Worm (Caenorhabditis elegans) whole organism, dauer: ENCODE data around the gene slc-9B.2.
"Not testable (repeated sequence)": the region's sequence is repeated elsewhere in the genome, so short reads cannot be mapped to it uniquely, and the experiment has no call there.

Experiments
- unc-62 ChIP-seq: sonication (generic microtip); optimal IDR thresholded peaks from 2 replicates; lab custom pipeline; 2017; ENCODE audit warnings: missing biosample characterization, missing genetic modification reagents, missing genetic modification characterization

The slc-9B.2 gene

DNA sequence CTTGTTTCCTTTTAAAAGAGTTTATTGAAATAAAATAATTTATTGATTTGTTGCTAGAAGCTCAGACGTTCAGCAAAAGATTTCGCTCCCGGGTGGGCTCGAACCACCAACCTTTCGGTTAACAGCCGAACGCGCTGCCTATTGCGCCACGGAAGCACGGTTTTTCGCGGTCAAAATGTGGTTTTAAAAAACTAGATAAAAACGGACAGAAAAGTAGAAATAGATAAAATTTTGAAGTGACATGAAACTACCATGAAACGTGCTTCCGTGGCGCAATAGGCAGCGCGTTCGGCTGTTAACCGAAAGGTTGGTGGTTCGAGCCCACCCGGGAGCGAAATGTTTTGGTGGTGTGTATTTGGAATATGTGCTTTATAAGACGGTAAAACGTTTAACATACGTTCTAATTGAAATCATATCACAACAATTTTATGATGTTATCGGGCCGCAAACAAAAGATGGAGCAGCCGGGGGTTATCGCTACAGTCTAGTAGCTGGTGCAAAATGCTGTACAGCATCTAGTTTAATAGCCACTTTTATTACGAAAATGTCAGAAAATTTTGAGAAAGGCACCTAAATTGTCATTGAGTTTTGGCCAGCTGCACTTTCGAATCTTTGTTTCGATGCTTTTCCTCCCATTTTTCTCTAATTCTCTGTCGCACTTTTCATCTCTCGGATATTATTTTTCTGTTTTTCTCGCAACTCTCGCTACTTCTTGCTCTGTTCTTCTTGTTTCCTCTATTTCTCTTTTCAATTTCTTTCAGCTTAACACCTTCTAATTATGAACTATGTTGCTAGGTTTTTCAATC, at the start of gene slc-9B.2:
Gene slc-9B.2, plus strand, starts transcription at position 756 of the 806 bp plus-strand sequence.
- TF ChIP-seq unc-62 (GFP tag; lab: Kevin White, UChicago), result not testable (repeated sequence)

DNA sequence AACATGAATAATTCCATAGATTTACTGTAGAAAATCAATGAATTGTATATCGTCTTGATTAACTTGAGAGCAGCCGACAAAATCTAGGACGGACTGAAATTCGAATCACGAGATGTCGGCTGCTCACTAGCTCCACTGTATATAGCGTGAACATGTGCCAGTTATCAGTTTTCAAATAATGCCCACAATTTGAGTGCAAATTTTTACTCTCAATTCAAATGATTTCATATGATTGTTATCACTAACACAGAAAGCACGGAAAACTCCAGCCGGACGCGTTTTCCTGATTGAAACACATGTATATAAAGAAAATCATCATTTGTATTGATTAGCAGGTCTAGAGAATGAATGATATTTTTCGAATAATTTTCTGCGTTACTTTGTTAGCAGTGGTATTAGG, 46.4 kb upstream of the slc-9B.2 start, which contains the start of gene oac-5:
Gene oac-5, plus strand, starts transcription at position 301 of the 400 bp plus-strand sequence.
- TF ChIP-seq unc-62 (GFP tag; lab: Kevin White, UChicago), result no peak

DNA sequence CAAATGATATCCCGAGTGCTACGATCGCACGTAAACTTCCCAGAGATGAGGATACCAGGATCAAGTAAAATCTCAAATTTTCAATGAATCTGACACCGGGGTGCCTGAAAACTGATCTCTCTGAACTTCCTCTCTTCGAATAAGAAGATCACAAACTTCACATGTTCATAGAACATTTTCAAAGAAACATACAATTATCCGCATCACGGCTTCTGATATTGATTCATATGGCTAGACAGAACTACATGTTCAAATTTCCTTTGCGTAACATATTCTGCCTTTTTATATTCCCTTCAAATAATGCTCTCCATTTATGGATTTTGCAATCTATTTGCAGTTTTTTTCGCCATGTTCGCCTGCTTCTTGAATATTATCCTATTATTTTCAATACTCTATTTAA, 41.8 kb upstream of the slc-9B.2 start, which contains the start of gene srbc-83:
Gene srbc-83, plus strand, starts transcription at position 301 of the 400 bp plus-strand sequence.
- no peak for TF ChIP-seq unc-62 (GFP tag; lab: Kevin White, UChicago)

DNA sequence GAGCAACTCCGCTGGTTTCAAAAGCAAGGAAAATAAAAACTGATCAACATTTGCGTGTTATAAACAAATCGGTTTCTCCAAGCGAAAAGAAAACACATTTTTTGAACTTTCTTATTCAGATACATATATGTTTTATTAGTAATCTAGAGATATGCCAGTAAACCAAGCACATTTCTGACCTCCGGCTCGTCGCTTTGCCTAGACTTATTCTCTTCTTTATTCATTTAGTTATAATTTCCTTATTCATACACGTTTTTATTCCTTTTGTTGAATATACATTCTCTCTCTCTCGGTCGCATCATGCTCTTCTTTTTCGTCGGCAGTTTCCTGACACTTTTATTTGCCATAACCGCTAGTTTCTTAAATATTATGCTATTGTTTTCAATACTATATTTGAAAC, 40.2 kb upstream of the slc-9B.2 start, which contains the start of gene srbc-84:
Gene srbc-84, plus strand, starts transcription at position 301 of the 400 bp plus-strand sequence.
- no peak for TF ChIP-seq unc-62 (GFP tag; lab: Kevin White, UChicago)

ce11 chrV:16299834-16300233, 39.0 kb upstream of the slc-9B.2 start:
- no peak for TF ChIP-seq unc-62 (GFP tag; lab: Kevin White, UChicago)

- no peak for TF ChIP-seq unc-62 (GFP tag; lab: Kevin White, UChicago)
Measured at ce11 chrV:16300276-16300675, 38.6 kb upstream of the slc-9B.2 start, which contains the start of gene srbc-82. Gene srbc-82, plus strand, starts transcription at chrV:16300576.

- no peak for TF ChIP-seq unc-62 (GFP tag; lab: Kevin White, UChicago)
Measured at ce11 chrV:16302439-16302838, 36.4 kb upstream of the slc-9B.2 start, which contains the start of the genes C31A11.13 and oac-6. Gene C31A11.13, minus strand, starts transcription at chrV:16302551. Gene oac-6, plus strand, starts transcription at chrV:16302717.

DNA sequence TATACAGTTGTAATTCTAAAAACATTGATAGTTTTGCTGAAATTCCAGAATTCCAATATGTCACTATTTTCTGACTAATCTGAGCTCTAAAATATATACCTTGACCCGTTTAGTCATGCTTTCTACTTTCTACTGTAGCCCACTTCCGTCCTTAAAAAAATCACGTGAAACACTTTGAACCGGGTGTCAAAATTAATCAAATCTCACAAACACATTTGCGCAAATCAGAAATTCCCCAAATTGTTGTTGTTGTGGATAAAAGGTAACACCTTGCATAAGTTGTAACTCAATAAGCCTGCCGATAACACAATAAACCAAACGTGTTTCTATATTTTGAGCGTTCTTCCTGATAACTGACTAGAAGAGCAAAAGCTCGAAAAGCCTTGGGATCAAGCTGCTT, 31.6 kb upstream of the slc-9B.2 start, which contains the start of gene srxa-7:
Gene srxa-7, plus strand, starts transcription at position 301 of the 400 bp plus-strand sequence.
- TF ChIP-seq unc-62 (GFP tag; lab: Kevin White, UChicago), result no peak

ce11 chrV:16308343-16308742, 30.5 kb upstream of the slc-9B.2 start:
- TF ChIP-seq unc-62 (GFP tag; lab: Kevin White, UChicago), result no peak

- TF ChIP-seq unc-62 (GFP tag; lab: Kevin White, UChicago), result no peak
Measured at ce11 chrV:16309523-16309922, 29.3 kb upstream of the slc-9B.2 start, which contains the start of gene oac-7. Gene oac-7, plus strand, starts transcription at chrV:16309805.

DNA sequence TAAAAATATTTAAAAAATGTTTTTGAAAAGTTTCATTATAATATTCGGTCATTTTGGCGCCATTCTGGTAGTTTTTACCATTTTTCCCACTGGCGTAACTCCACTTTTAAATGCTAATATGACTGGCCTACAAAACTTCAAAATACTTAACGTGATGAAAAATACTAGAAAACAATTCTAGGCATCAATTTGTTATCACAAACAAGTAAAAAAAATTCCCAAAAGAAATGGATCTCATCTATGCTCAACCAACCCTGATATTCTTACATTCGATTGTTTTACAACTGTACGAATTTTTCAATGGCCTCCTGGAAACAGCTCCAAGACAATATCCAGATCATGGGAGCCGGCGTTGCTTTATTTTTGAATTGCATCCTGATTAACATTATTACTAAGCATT, 23.8 kb upstream of the slc-9B.2 start, which contains the start of gene str-214:
Gene str-214, plus strand, starts transcription at position 301 of the 400 bp plus-strand sequence.
- no peak for TF ChIP-seq unc-62 (GFP tag; lab: Kevin White, UChicago)

ce11 chrV:16317244-16317643, 21.6 kb upstream of the slc-9B.2 start, which contains the start of gene srh-180:
Gene srh-180, plus strand, starts transcription at chrV:16317544.
- no peak for TF ChIP-seq unc-62 (GFP tag; lab: Kevin White, UChicago)

ce11 chrV:16322155-16322554, 16.7 kb upstream of the slc-9B.2 start:
- no peak for TF ChIP-seq unc-62 (GFP tag; lab: Kevin White, UChicago)

ce11 chrV:16328849-16329248, 10.0 kb upstream of the slc-9B.2 start, which contains the start of gene F57G8.7:
Gene F57G8.7, plus strand, starts transcription at chrV:16329149.
- no peak for TF ChIP-seq unc-62 (GFP tag; lab: Kevin White, UChicago)

DNA sequence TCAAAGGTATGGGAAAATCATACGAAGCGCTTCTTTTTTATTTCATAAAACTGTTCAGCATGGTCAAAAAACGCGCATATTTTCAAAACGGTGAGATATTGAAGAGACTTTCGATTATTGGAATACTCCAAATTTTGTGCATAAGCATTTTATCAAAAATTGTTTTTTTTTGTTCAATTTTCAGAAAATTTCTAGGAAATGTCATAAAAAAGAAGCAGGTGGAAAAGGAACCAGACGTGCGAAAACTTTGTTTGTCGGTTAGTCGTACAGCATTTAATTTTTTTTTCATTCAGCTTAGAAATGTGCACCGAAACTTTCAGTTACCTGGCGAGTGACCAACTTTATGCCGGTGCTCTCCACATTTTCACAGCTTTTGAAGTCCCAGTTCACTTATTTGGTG, 5.4 kb upstream of the slc-9B.2 start, which contains the start of gene srh-167:
Gene srh-167, plus strand, starts transcription at position 301 of the 400 bp plus-strand sequence.
- TF ChIP-seq unc-62 (GFP tag; lab: Kevin White, UChicago), result no peak

ce11 chrV:16336326-16336725, 2.5 kb upstream of the slc-9B.2 start, which contains the start of gene srw-87:
Gene srw-87, plus strand, starts transcription at chrV:16336626.
- TF ChIP-seq unc-62 (GFP tag; lab: Kevin White, UChicago), result no peak
